Worm (Caenorhabditis elegans) whole organism, early embryonic: ENCODE measurements around the gene del-6.

Experiments used
- B0310.2 ChIP-seq: sonication (generic microtip); optimal IDR thresholded peaks from 2 replicates; lab custom pipeline; 2016; ENCODE audit warnings: mild to moderate bottlenecking, missing genetic modification characterization, missing compliant biosample characterization
- F13C5.2 ChIP-seq: sonication (generic microtip); optimal IDR thresholded peaks from 2 replicates; lab custom pipeline; 2017; ENCODE audit warnings: mild to moderate bottlenecking, missing genetic modification characterization, inconsistent platforms, missing compliant biosample characterization
- aly-1 ChIP-seq: sonication (generic microtip); optimal IDR thresholded peaks from 2 replicates; lab custom pipeline; 2016; ENCODE audit warnings: missing genetic modification characterization, missing compliant biosample characterization
- ama-1 ChIP-seq: fragments of 150-350 bp; optimal IDR thresholded peaks from 2 replicates; lab custom pipeline; 2014
- ceh-13 ChIP-seq: fragments of 200-800 bp; sonication (Bioruptor generic); optimal IDR thresholded peaks from 2 replicates; lab custom pipeline; 2018; ENCODE audit warnings: mild to moderate bottlenecking, missing genetic modification characterization, missing compliant biosample characterization
- ceh-36 ChIP-seq: sonication (generic microtip); optimal IDR thresholded peaks from 2 replicates; lab custom pipeline; 2016; ENCODE audit warnings: missing genetic modification characterization, inconsistent platforms, missing compliant biosample characterization
- flt-1 ChIP-seq: fragments of 200-800 bp; sonication (Bioruptor generic); IDR thresholded peaks from 2 replicates; pipeline ENCODE4 v1.3.6; 2022; ENCODE audit warnings: missing genetic modification characterization, missing compliant biosample characterization
- hmbx-1 ChIP-seq: sonication (generic microtip); optimal IDR thresholded peaks from 2 replicates; lab custom pipeline; 2016; ENCODE audit warnings: mild to moderate bottlenecking, missing genetic modification characterization, missing compliant biosample characterization
- hmg-4 ChIP-seq: fragments of 200-800 bp; sonication (Bioruptor generic); optimal IDR thresholded peaks from 2 replicates; lab custom pipeline; 2018; ENCODE audit warnings: mild to moderate bottlenecking, missing genetic modification characterization, missing compliant biosample characterization
- hnd-1 ChIP-seq: sonication (generic microtip); optimal IDR thresholded peaks from 2 replicates; lab custom pipeline; 2016; ENCODE audit warnings: missing genetic modification characterization, missing compliant biosample characterization
- pes-1 ChIP-seq: fragments of 200-800 bp; sonication (Bioruptor generic); IDR thresholded peaks from 2 replicates; pipeline ENCODE4 v1.3.6; 2022; ENCODE audit warnings: missing genetic modification reagents, missing genetic modification characterization, missing compliant biosample characterization
- scrt-1 ChIP-seq: fragments of 200-800 bp; sonication (Bioruptor generic); IDR thresholded peaks from 2 replicates; pipeline ENCODE4 v1.3.6; 2022; ENCODE audit warnings: missing genetic modification characterization, missing compliant biosample characterization
- sea-1 ChIP-seq: fragments of 200-800 bp; sonication (Bioruptor generic); conservative IDR thresholded peaks from 2 replicates; pipeline ENCODE4 v1.3.6; 2022; ENCODE audit warnings: missing genetic modification characterization, missing compliant biosample characterization
- tbx-37 ChIP-seq: fragments of 200-800 bp; sonication (Bioruptor generic); conservative IDR thresholded peaks from 2 replicates; pipeline ENCODE4 v1.3.6; 2022; ENCODE audit warnings: missing genetic modification reagents, missing genetic modification characterization, missing compliant biosample characterization

DNA sequence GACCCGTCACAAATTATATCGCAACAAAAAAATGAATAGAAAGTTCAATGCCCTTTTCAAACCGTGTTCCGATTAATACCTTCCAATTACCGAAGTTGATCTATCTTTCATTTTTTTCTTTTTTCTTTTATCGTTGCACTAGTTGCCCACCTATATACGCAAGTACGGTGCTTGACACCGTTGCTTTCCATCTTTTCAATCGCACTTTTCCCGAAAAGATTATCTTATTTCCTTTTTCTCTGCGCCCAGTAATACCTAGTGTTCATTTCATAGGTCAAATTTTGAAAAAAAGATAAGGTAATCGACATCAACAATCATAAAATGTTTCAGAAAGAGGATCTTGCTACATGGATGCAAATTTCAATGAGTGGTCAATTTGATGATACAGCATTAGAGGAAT is 43.1 kb upstream of the del-6 start:
- TF ChIP-seq ceh-36 (no peak), flt-1 (no peak), hmbx-1 (tag; lab: Kevin White, UChicago) (no peak), scrt-1 (GFP tag; lab: Robert Waterston, UW) (no peak), tbx-37 (GFP tag; lab: Robert Waterston, UW) (no peak), hmg-4 (GFP tag; lab: Kevin White, UChicago) (no peak), pes-1 (GFP tag; lab: Robert Waterston, UW) (no peak), ama-1 (lab: Kevin White, UChicago) (no peak), B0310.2 (tag; lab: Kevin White, UChicago) (no peak), sea-1 (GFP tag; lab: Robert Waterston, UW) (no peak), aly-1 (tag; lab: Kevin White, UChicago) (no peak), hnd-1 (tag; lab: Kevin White, UChicago) (no peak), ceh-13 (no peak), F13C5.2 (tag; lab: Kevin White, UChicago) (no peak)
